Fruit fly (Drosophila melanogaster) whole organism, larva: Measurements from ENCODE around the gene stnB.

ENCODE experiments used
- noc ChIP-seq: fragments of 200-800 bp; sonication (Bioruptor generic); optimal IDR thresholded peaks from 3 replicates; lab custom pipeline; 2019; ENCODE audit warnings: missing biosample characterization, mild to moderate bottlenecking, missing genetic modification characterization, moderate library complexity

Gene stnB

DNA sequence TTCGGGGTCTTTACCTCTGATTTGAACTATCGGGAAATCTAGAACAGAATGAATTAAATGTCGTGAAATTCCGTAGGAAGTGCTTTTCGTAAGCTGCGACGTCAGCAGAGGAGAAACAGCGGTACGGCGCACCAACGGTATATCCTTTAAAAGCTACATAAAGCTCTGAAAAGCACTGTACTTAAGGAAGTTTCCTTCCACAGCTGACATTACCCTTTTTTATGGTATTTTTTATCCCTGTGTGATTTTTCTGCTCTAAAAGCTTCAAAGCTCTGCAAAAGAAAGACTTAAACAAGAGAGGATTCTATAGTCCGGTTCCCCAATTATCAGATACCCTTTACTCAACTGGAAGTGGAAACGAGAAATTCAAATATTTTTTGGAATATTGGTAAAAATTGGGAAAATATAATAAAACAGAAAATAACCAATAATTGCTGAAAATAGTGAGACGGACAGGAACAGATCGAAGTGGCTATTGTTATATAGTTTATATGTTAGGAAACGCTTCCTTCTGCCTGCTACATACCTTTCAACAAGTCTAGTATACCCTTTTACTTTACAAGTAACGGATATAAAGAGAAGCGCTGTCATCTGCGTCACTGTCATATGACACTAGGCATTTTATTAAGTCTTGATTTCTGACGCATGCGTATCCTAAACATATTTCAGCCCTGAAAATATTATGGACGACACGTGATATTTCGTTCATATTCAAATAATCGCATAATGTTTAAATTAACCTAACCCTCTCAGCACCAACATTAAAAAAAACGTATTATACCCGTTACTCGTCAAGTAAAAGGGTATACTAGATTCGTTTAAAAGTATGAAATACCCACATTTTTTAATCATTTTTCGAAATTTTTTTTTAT, at the start of gene stnB, which contains the start of gene stnA:
stnB (minus strand) TSS at position 51 of the 872 bp plus-strand sequence.
stnA (minus strand) TSS at position 51 of the 872 bp plus-strand sequence.
- no peak for TF ChIP-seq noc (tag; lab: Kevin White, UChicago)

- TF ChIP-seq noc (tag; lab: Kevin White, UChicago) = no peak
These were observed 31.3 kb upstream of the stnB start, which contains the start of gene CG12061 for dm6 chrX:23035766-23036165. TSS of gene CG12061 (plus strand) at chrX:23036066.

DNA sequence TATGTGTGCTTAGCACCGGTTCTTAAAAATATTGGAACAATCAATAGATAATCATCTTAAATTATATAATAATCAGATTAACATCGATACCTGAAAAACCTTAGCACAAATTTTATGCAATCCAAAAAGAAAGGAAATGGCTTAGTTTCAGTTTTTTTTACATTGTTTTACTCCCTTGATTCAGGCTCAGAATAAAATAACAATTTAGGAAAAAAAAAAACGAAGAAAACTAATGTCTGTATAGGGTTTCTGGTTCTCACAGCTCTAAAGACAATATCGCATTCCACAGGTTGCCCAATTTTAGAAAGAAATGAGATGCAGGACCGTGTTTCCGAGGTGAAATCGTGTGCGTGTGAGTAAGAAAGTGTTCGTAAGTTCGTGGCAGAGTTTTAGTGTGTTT, 18.1 kb upstream of the stnB start, which contains the start of gene zyd:
zyd (plus strand) TSS at position 301 of the 400 bp plus-strand sequence.
- TF ChIP-seq noc (tag; lab: Kevin White, UChicago) = no peak

DNA sequence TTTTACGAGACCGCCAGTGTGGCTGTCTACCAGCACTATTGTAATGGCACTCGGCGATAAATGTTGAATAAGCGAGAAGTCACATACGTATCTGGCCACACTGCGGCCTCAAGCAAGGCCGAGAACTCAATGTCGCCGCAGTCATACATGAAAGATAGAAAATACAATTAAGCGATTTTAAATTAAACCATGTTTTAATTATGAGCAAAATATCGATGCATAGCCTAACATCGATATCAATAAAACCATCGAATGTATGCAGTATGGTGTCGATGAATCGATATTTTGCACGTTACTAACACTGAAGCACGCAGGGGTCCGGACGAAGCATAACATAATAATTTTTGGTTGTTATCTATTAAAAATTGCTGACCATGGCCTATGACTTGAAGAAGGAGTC, 8.8 kb upstream of the stnB start, which contains the start of the genes Rab21 and Coa7:
Rab21 (minus strand) TSS at position 202 of the 400 bp plus-strand sequence.
Coa7 (plus strand) TSS at position 288 of the 400 bp plus-strand sequence.
- peak; percentile 36 for TF ChIP-seq noc (tag; lab: Kevin White, UChicago)

DNA sequence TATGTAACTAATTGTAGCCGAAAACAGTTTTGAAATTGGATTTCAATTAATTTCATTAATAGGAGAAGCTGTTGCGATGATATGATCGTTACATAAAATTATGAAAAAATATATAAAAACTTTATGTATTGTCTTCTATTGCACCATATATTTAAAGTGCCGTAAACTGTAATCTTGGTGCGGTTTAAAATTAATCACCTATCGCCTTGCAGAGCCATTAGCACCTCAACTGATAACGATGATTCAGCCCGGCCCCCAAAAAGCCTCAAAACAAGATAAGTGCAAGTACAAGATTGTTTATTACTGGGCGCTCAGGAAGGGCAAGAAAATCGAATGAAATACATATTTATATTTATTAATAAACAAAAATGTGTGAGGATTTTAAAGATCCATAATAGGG, 7.4 kb upstream of the stnB start:
- peak; percentile 14 for TF ChIP-seq noc (tag; lab: Kevin White, UChicago)

- no peak for TF ChIP-seq noc (tag; lab: Kevin White, UChicago)
These were observed 6.8 kb upstream of the stnB start, which contains the start of gene FucTC for dm6 chrX:23011203-23011602. TSS of gene FucTC (minus strand) at chrX:23011303.

- peak; percentile 74 for TF ChIP-seq noc (tag; lab: Kevin White, UChicago)
These were observed 6.2 kb upstream of the stnB start for dm6 chrX:23010651-23011050.

DNA sequence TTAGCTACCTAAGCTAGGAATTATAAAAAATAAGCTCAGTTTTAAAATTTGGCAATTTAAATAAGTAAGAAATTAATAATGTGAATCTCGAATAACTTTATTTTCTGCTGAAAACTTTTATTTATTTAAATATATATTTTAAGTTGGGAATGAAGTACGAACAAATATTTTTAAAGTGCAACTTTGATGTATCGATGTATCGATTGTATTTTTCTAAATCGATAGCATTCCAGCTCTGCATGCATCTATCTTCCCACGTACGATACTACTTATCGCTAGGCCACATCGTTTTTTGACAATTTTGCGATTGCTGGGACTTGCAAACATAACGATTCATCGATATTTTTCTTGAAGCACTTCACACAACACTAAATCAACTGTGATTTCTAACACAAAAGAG, 3.0 kb upstream of the stnB start:
- no peak for TF ChIP-seq noc (tag; lab: Kevin White, UChicago)

- no peak for TF ChIP-seq noc (tag; lab: Kevin White, UChicago)
These were observed 2.5 kb upstream of the stnB start for dm6 chrX:23006925-23007324.

- no peak for TF ChIP-seq noc (tag; lab: Kevin White, UChicago)
These were observed 22.9 kb downstream of the stnB start for dm6 chrX:22981508-22981907.

dm6 chrX:22962260-22962659, 42.2 kb downstream of the stnB start, which contains the start of gene CG40485:
TSS of gene CG40485 (minus strand) at chrX:22962360.
- no peak for TF ChIP-seq noc (tag; lab: Kevin White, UChicago)

DNA sequence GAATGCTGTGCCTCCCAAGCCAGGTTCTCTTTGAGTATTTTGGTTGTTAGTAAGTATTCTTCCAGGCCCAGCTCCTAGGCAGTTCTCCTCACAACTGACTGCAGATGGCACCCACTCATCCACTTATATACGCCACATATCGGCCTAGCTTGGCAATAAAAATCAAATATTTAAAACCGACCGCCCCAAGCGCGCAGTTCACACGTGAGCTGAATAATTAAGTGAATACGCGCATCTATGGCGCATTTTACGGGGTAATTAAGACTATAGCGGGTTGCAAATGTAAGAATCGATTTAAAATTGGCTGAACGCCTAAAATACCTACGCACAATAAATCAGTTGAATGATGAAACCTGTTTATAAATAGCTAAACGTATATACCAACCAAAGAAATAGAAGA, 44.5 kb downstream of the stnB start, which contains the start of gene CG40486:
CG40486 (minus strand) TSS at position 101 of the 400 bp plus-strand sequence.
- TF ChIP-seq noc (tag; lab: Kevin White, UChicago) = no peak

DNA sequence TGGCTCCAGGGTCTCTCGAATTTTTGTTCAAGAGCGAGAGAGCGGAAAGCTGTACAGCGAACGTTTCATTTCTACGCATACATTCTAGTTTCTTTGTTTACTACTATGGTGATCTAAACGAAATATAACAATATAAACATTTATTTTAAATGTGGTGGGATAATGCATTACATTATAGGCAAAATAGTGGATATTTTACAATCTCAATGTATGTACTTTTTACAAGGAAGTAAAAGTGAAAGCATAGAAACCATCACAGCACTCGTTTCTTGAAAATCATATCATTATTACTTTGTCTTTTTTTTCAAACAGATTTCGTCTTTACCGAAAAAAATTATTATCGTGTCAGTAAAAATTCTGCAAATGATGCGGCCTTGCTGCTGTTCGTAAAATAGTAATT, 59.4 kb downstream of the stnB start, which contains the start of gene Cnep1r1:
Cnep1r1 (plus strand) TSS at position 301 of the 400 bp plus-strand sequence.
- TF ChIP-seq noc (tag; lab: Kevin White, UChicago) = no peak
